Worm (Caenorhabditis elegans) whole organism, late embryonic: ENCODE results near the gene F29B9.5.

Source experiments
- ama-1 ChIP-seq: fragments of 150-350 bp; optimal IDR thresholded peaks from 2 replicates; lab custom pipeline; 2014
- ceh-31 ChIP-seq: sonication (generic microtip); optimal IDR thresholded peaks from 2 replicates; lab custom pipeline; 2016; ENCODE audit warnings: missing genetic modification characterization, missing compliant biosample characterization
- elt-2 ChIP-seq: sonication (generic microtip); optimal IDR thresholded peaks from 2 replicates; lab custom pipeline; 2016; ENCODE audit warnings: missing genetic modification reagents, missing genetic modification characterization, missing compliant biosample characterization
- lin-11 ChIP-seq: fragments of 200-800 bp; sonication (Bioruptor generic); optimal IDR thresholded peaks from 2 replicates; lab custom pipeline; 2018; ENCODE audit warnings: mild to moderate bottlenecking, missing genetic modification characterization, missing compliant biosample characterization
- pha-4 ChIP-seq: fragments of 150-350 bp; optimal IDR thresholded peaks from 2 replicates; lab custom pipeline; 2018; ENCODE audit warnings: missing biosample characterization, missing genetic modification reagents, missing genetic modification characterization
- tbx-2 ChIP-seq: sonication (generic microtip); optimal IDR thresholded peaks from 2 replicates; lab custom pipeline; 2016; ENCODE audit warnings: missing genetic modification characterization, missing compliant biosample characterization
- unc-42 ChIP-seq: sonication (generic microtip); optimal IDR thresholded peaks from 2 replicates; lab custom pipeline; 2016; ENCODE audit warnings: missing genotype, missing genetic modification characterization, missing compliant biosample characterization
- unc-55 ChIP-seq: sonication (generic microtip); optimal IDR thresholded peaks from 2 replicates; lab custom pipeline; 2017; ENCODE audit warnings: missing biosample characterization, missing genetic modification reagents, missing genetic modification characterization
- unc-86 ChIP-seq: sonication (generic microtip); optimal IDR thresholded peaks from 2 replicates; lab custom pipeline; 2016; ENCODE audit warnings: missing genetic modification characterization, missing compliant biosample characterization
- ztf-16 ChIP-seq: sonication (generic microtip); optimal IDR thresholded peaks from 2 replicates; lab custom pipeline; 2017; ENCODE audit warnings: missing genetic modification characterization, missing compliant biosample characterization

DNA sequence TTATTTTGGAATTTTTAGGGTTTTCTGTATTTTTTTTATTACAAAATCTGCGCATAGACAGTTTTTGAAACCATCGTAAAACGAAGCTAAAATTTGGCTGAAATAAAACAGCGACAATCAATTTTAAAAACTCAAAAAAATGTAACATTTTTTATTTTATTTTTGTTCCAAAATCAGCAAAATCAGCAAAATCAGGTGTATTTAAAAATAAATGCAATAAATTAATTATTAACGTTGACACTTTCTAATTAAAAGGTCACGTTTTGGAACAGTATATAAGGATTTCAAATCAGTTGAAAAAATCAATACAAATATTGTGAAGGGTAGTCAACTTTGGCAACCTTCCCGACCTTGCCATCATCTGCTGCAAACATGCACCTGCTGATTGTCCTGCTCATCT is 18.8 kb upstream of the F29B9.5 start, which contains the start of gene R105.1:
- TF ChIP-seq ama-1 (lab: Kevin White, UChicago) (no peak), unc-42 (tag; lab: Kevin White, UChicago) (no peak), pha-4 (tag; lab: Kevin White, UChicago) (no peak), unc-55 (GFP tag; lab: Kevin White, UChicago) (no peak), ztf-16 (no peak), elt-2 (no peak), unc-86 (tag; lab: Kevin White, UChicago) (no peak), ceh-31 (tag; lab: Kevin White, UChicago) (no peak), tbx-2 (tag; lab: Kevin White, UChicago) (no peak), lin-11 (tag; lab: Kevin White, UChicago) (no peak)
